Worm (Caenorhabditis elegans): ENCODE data around the gene pdha-1.

pdha-1 gene

DNA sequence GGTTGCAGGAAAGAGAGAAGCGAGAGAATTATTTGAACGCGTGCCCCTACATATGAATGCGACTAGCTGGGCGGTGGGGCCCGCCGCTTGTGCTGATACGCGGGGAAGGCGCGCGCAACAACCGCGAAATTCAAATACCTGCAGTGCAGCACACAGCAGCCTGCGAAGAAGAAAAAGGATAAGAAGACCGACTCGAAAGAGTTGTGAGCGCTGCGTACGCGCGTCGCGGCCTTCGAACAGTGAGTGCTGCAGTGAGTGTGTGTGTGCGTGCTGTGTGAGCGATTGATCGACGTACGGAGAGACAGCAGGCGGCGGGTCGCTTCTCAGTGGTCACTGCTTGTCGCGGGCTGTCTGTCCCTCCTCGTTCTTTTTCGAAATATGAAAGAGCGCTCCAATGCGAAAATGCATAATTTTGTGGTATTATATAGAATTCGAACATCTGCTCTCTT is 37.8 kb upstream of the pdha-1 start (continued):
- TF ChIP-seq egl-44 (GFP tag; IDR thresholded peaks at IDR 0.05) (no peak), hmg-20 (GFP tag; IDR thresholded peaks at IDR 0.05) (no peak), cebp-2 (GFP tag; IDR thresholded peaks at IDR 0.05) (0 out of 2 replicates have a peak, but pooled peaks have one; percentile 21), F52B5.7 (tag; optimal IDR thresholded peaks at IDR 0.05) (peak; percentile 81), zim-3 (tag; optimal IDR thresholded peaks at IDR 0.05) (peak; percentile 47), nhr-80 (tag; optimal IDR thresholded peaks at IDR 0.05) (peak; percentile 98), ceh-58 (GFP tag; IDR thresholded peaks at IDR 0.05) (no peak), madf-8 (GFP tag; conservative IDR thresholded peaks at IDR 0.05) (0 out of 2 replicates have a peak, but pooled peaks have one; percentile 14), somi-1 (GFP tag; optimal IDR thresholded peaks at IDR 0.05) (peak; percentile 86), him-1 (tag; optimal IDR thresholded peaks at IDR 0.05) (no peak), ztf-26 (tag; optimal IDR thresholded peaks at IDR 0.05) (peak; percentile 93), B0261.1 (tag; optimal IDR thresholded peaks at IDR 0.05) (no peak), Y67H2A.10 (GFP tag; conservative IDR thresholded peaks at IDR 0.05) (peak; percentile 41; the same call in 1 of the 2 replicates), F33H1.4 (GFP tag; IDR thresholded peaks at IDR 0.05) (peak; percentile 38), lin-26 (GFP tag; IDR thresholded peaks at IDR 0.05) (peak; percentile 79), attf-6 (GFP tag; IDR thresholded peaks at IDR 0.05) (no peak), F23B12.7 (tag; optimal IDR thresholded peaks at IDR 0.05; ENCODE audit: insufficient read depth) (peak; percentile 22), gei-17 (GFP tag; optimal IDR thresholded peaks at IDR 0.05) (peak; percentile 76), ztf-6 (GFP tag; IDR thresholded peaks at IDR 0.05) (peak; percentile 75; the same call in 1 of the 2 replicates), ekl-4 (GFP tag; IDR thresholded peaks at IDR 0.05) (peak; percentile 89), C06A6.2 (GFP tag; conservative IDR thresholded peaks at IDR 0.05) (peak; percentile 74), ztf-25 (GFP tag; IDR thresholded peaks at IDR 0.05) (no peak), ceh-27 (GFP tag; optimal IDR thresholded peaks at IDR 0.05) (peak; percentile 87), xnd-1 (tag; optimal IDR thresholded peaks at IDR 0.05) (no peak), let-526 (GFP tag; IDR thresholded peaks at IDR 0.05) (peak; percentile 88), ceh-40 (GFP tag; IDR thresholded peaks at IDR 0.05) (0 out of 2 replicates have a peak, but pooled peaks have one; percentile 30), Y95B8A.8 (GFP tag; IDR thresholded peaks at IDR 0.05) (peak; percentile 56; the same call in 1 of the 2 replicates), attf-3 (GFP tag; conservative IDR thresholded peaks at IDR 0.05) (peak; percentile 72), sptf-2 (GFP tag; optimal IDR thresholded peaks at IDR 0.05) (peak; percentile 18), hmg-1.2 (GFP tag; IDR thresholded peaks at IDR 0.05) (peak; percentile 68), Y53G8AR.9 (GFP tag; conservative IDR thresholded peaks at IDR 0.05) (0 out of 2 replicates have a peak, but pooled peaks have one; percentile 52), B0019.2 (GFP tag; conservative IDR thresholded peaks at IDR 0.05) (no peak), aptf-3 (GFP tag; IDR thresholded peaks at IDR 0.05) (no peak), mel-28 (tag; optimal IDR thresholded peaks at IDR 0.05; ENCODE audit: borderline replicate concordance) (no peak), F37B4.10 (GFP tag; IDR thresholded peaks at IDR 0.05) (no peak), F57C9.4 (tag; optimal IDR thresholded peaks at IDR 0.05) (no peak), sdz-38 (tag; optimal IDR thresholded peaks at IDR 0.05) (no peak), dox-1 (GFP tag; IDR thresholded peaks at IDR 0.05) (peak; percentile 94), snpc-3.4 (tag; optimal IDR thresholded peaks at IDR 0.05) (peak; percentile 17), hrde-1 (tag; optimal IDR thresholded peaks at IDR 0.05; ENCODE audit: borderline replicate concordance) (no peak), bed-2 (GFP tag; IDR thresholded peaks at IDR 0.05) (no peak), T07F8.4 (tag; optimal IDR thresholded peaks at IDR 0.05) (peak; percentile 46), lsl-1 (GFP tag; optimal IDR thresholded peaks at IDR 0.05) (peak; percentile 22), dpl-1 (GFP tag; optimal IDR thresholded peaks at IDR 0.05) (no peak), madf-10 (tag; optimal IDR thresholded peaks at IDR 0.05) (peak; percentile 90), cebp-1 (GFP tag; IDR thresholded peaks at IDR 0.05) (peak; percentile 78), cebp-1 (tag; optimal IDR thresholded peaks at IDR 0.05) (peak; percentile 92), hsf-1 (GFP tag; IDR thresholded peaks at IDR 0.05) (0 out of 2 replicates have a peak, but pooled peaks have one; percentile 38), B0035.1 (tag; optimal IDR thresholded peaks at IDR 0.05) (peak; percentile 52)
